Fruit fly (Drosophila melanogaster) whole organism, prepupa: ENCODE measurements around the gene ninaE.

Source experiments
- Blimp-1 ChIP-seq: fragments of 200-800 bp; sonication (Bioruptor generic); optimal IDR thresholded peaks from 3 replicates; lab custom pipeline; 2017; ENCODE audit warnings: missing biosample characterization, missing genetic modification characterization, mild to moderate bottlenecking, moderate library complexity, missing genetic modification reagents
- CG10631 ChIP-seq: fragments of 200-800 bp; sonication (Bioruptor generic); optimal IDR thresholded peaks from 2 replicates; lab custom pipeline; 2016; ENCODE audit warnings: missing biosample characterization, missing genetic modification characterization
- CG11294 ChIP-seq: fragments of 200-800 bp; sonication (Bioruptor generic); IDR thresholded peaks from 2 replicates; pipeline ENCODE4 v1.3.6; 2022; ENCODE audit warnings: missing biosample characterization, missing genetic modification characterization
- CG11902 ChIP-seq: fragments of 200-800 bp; sonication (Bioruptor generic); optimal IDR thresholded peaks from 3 replicates; lab custom pipeline; 2016; ENCODE audit warnings: missing biosample characterization, missing genetic modification characterization
- CG15336 ChIP-seq: fragments of 200-800 bp; sonication (Bioruptor generic); IDR thresholded peaks from 2 replicates; pipeline ENCODE4 v1.3.6; 2022; ENCODE audit warnings: missing biosample characterization, missing genetic modification characterization
- CG3032 ChIP-seq: fragments of 200-800 bp; optimal IDR thresholded peaks from 2 replicates; lab custom pipeline; 2019; ENCODE audit warnings: missing biosample characterization, mild to moderate bottlenecking, missing genetic modification characterization, moderate library complexity
- CG31627 ChIP-seq: fragments of 200-800 bp; sonication (Bioruptor generic); optimal IDR thresholded peaks from 3 replicates; lab custom pipeline; 2016; ENCODE audit warnings: missing biosample characterization, missing genetic modification characterization
- CG32006 ChIP-seq: fragments of 200-800 bp; sonication (Bioruptor generic); optimal IDR thresholded peaks from 3 replicates; lab custom pipeline; 2017; ENCODE audit warnings: missing biosample characterization, mild to moderate bottlenecking, missing genetic modification characterization
- CG3919 ChIP-seq: fragments of 200-800 bp; sonication (Bioruptor generic); optimal IDR thresholded peaks from 3 replicates; lab custom pipeline; 2016; ENCODE audit warnings: missing biosample characterization, missing genetic modification characterization
- CG4318 ChIP-seq: fragments of 200-800 bp; sonication (Bioruptor generic); optimal IDR thresholded peaks from 3 replicates; lab custom pipeline; 2017; ENCODE audit warnings: missing biosample characterization, mild to moderate bottlenecking, missing genetic modification characterization
- CG6163 ChIP-seq: fragments of 200-800 bp; sonication (Bioruptor generic); IDR thresholded peaks from 3 replicates; pipeline ENCODE4 v1.3.6; 2022; ENCODE audit warnings: missing biosample characterization, missing genetic modification characterization
- CG6276 ChIP-seq: fragments of 200-800 bp; sonication (Bioruptor generic); optimal IDR thresholded peaks from 2 replicates; lab custom pipeline; 2017; ENCODE audit warnings: missing biosample characterization, mild to moderate bottlenecking, missing genetic modification characterization
- CG6792 ChIP-seq: fragments of 200-800 bp; sonication (Bioruptor generic); optimal IDR thresholded peaks from 3 replicates; lab custom pipeline; 2016; ENCODE audit warnings: missing biosample characterization, missing genetic modification characterization
- CG6808 ChIP-seq: fragments of 200-800 bp; sonication (Bioruptor generic); optimal IDR thresholded peaks from 3 replicates; lab custom pipeline; 2017; ENCODE audit warnings: missing biosample characterization, missing genetic modification characterization, mild to moderate bottlenecking, moderate library complexity, missing genetic modification reagents
- CG6854 ChIP-seq: fragments of 200-800 bp; sonication (Bioruptor generic); optimal IDR thresholded peaks from 2 replicates; lab custom pipeline; 2017; ENCODE audit warnings: missing biosample characterization, mild to moderate bottlenecking, missing genetic modification characterization
- CG7368 ChIP-seq: fragments of 200-800 bp; sonication (Bioruptor generic); optimal IDR thresholded peaks from 3 replicates; lab custom pipeline; 2016; ENCODE audit warnings: missing biosample characterization, missing genetic modification characterization
- CG8119 ChIP-seq: fragments of 200-800 bp; sonication (Bioruptor generic); IDR thresholded peaks from 3 replicates; pipeline ENCODE4 v1.3.6; 2022; ENCODE audit warnings: missing biosample characterization, missing genetic modification characterization
- CG8319 ChIP-seq: fragments of 200-800 bp; sonication (Bioruptor generic); optimal IDR thresholded peaks from 3 replicates; lab custom pipeline; 2016; ENCODE audit warnings: missing biosample characterization, missing genetic modification characterization
- CG9139 ChIP-seq: fragments of 200-800 bp; sonication (Bioruptor generic); optimal IDR thresholded peaks from 3 replicates; lab custom pipeline; 2017; ENCODE audit warnings: missing biosample characterization, mild to moderate bottlenecking, missing genetic modification characterization
- Eip78C ChIP-seq: fragments of 200-800 bp; sonication (Bioruptor generic); peaks from one replicate; lab custom pipeline; 2016; ENCODE audit warnings: missing biosample characterization, missing genetic modification characterization
- Gug ChIP-seq: fragments of 200-800 bp; sonication (Bioruptor generic); IDR thresholded peaks from 2 replicates; pipeline ENCODE4 v1.3.6; 2022; ENCODE audit warnings: missing biosample characterization, missing genetic modification characterization
- Hr38 ChIP-seq: sonication (Bioruptor generic); optimal IDR thresholded peaks from 2 replicates; lab custom pipeline; 2016; ENCODE audit warnings: missing biosample characterization, missing genetic modification characterization
- Hr39 ChIP-seq: fragments of 200-800 bp; sonication (Bioruptor generic); optimal IDR thresholded peaks from 2 replicates; lab custom pipeline; 2016; ENCODE audit warnings: missing biosample characterization, missing genetic modification characterization
- Lpt ChIP-seq: fragments of 200-800 bp; sonication (Bioruptor generic); optimal IDR thresholded peaks from 3 replicates; lab custom pipeline; 2016; ENCODE audit warnings: missing biosample characterization, missing genetic modification characterization
- Met ChIP-seq: fragments of 200-800 bp; sonication (Bioruptor generic); optimal IDR thresholded peaks from 3 replicates; lab custom pipeline; 2016; ENCODE audit warnings: missing biosample characterization, missing genetic modification characterization
- Smox ChIP-seq: fragments of 200-800 bp; sonication (Bioruptor generic); optimal IDR thresholded peaks from 3 replicates; lab custom pipeline; 2016; ENCODE audit warnings: missing biosample characterization, missing genetic modification characterization
- Sox14 ChIP-seq: fragments of 200-800 bp; sonication (Bioruptor generic); optimal IDR thresholded peaks from 3 replicates; lab custom pipeline; 2016; ENCODE audit warnings: missing biosample characterization, missing genetic modification characterization
- Sox15 ChIP-seq: fragments of 200-800 bp; sonication (Bioruptor generic); optimal IDR thresholded peaks from 3 replicates; lab custom pipeline; 2016; ENCODE audit warnings: missing biosample characterization, missing genetic modification characterization
- achi ChIP-seq: fragments of 200-800 bp; sonication (Bioruptor generic); optimal IDR thresholded peaks from 3 replicates; lab custom pipeline; 2016; ENCODE audit warnings: missing biosample characterization, missing genetic modification characterization
- acj6 ChIP-seq: fragments of 200-800 bp; sonication (Bioruptor generic); optimal IDR thresholded peaks from 3 replicates; lab custom pipeline; 2016; ENCODE audit warnings: missing biosample characterization, missing genetic modification characterization
- dac ChIP-seq: fragments of 200-800 bp; sonication (Bioruptor generic); optimal IDR thresholded peaks from 2 replicates; lab custom pipeline; 2017; ENCODE audit warnings: missing biosample characterization, mild to moderate bottlenecking, missing genetic modification characterization
- dsx ChIP-seq: fragments of 200-800 bp; optimal IDR thresholded peaks from 3 replicates; lab custom pipeline; 2019; ENCODE audit warnings: missing biosample characterization, mild to moderate bottlenecking, missing genetic modification characterization, moderate library complexity; ENCODE audit not compliant: poor library complexity, severe bottlenecking
- esn ChIP-seq: fragments of 200-800 bp; sonication (Bioruptor generic); optimal IDR thresholded peaks from 2 replicates; lab custom pipeline; 2016; ENCODE audit warnings: missing biosample characterization, mild to moderate bottlenecking, missing genetic modification characterization, moderate library complexity
- fd59A ChIP-seq: fragments of 200-800 bp; sonication (Bioruptor generic); optimal IDR thresholded peaks from 2 replicates; lab custom pipeline; 2017; ENCODE audit warnings: missing biosample characterization, mild to moderate bottlenecking, missing genetic modification characterization, missing genetic modification reagents
- fd85E ChIP-seq: fragments of 200-800 bp; sonication (Bioruptor generic); optimal IDR thresholded peaks from 3 replicates; lab custom pipeline; 2016; ENCODE audit warnings: missing biosample characterization, missing genetic modification characterization
- fkh ChIP-seq: fragments of 200-800 bp; sonication (Bioruptor generic); optimal IDR thresholded peaks from 3 replicates; lab custom pipeline; 2017; ENCODE audit warnings: missing biosample characterization, mild to moderate bottlenecking, missing genetic modification characterization, moderate library complexity
- lz ChIP-seq: fragments of 200-800 bp; sonication (Bioruptor generic); optimal IDR thresholded peaks from 3 replicates; lab custom pipeline; 2016; ENCODE audit warnings: missing biosample characterization, missing genetic modification characterization
- net ChIP-seq: fragments of 200-800 bp; sonication (Bioruptor generic); optimal IDR thresholded peaks from 3 replicates; lab custom pipeline; 2016; ENCODE audit warnings: missing biosample characterization, missing genetic modification characterization
- pdm3 ChIP-seq: fragments of 200-800 bp; sonication (Bioruptor generic); optimal IDR thresholded peaks from 3 replicates; lab custom pipeline; 2016; ENCODE audit warnings: missing biosample characterization, missing genetic modification characterization
- salr ChIP-seq, 2 experiments: fragments of 200-800 bp; sonication (Bioruptor generic); optimal IDR thresholded peaks; 3 replicates each; lab custom pipeline; 2016 to 2018; ENCODE audit warnings: missing biosample characterization in 2 of 2, missing genetic modification characterization in 2 of 2, mild to moderate bottlenecking in 1 of 2
- ss ChIP-seq, 2 experiments: fragments of 200-800 bp; sonication (Bioruptor generic); optimal IDR thresholded peaks; 2 replicates in 1 of 2; 3 replicates in 1 of 2; lab custom pipeline; 2017 to 2018; ENCODE audit warnings: mild to moderate bottlenecking in 2 of 2, missing biosample characterization in 2 of 2, missing genetic modification characterization in 2 of 2, moderate library complexity in 1 of 2
- svp ChIP-seq: fragments of 200-800 bp; sonication (Bioruptor generic); peaks from one replicate; lab custom pipeline; 2016; ENCODE audit warnings: missing biosample characterization, missing genetic modification characterization
- vri ChIP-seq: fragments of 200-800 bp; sonication (Bioruptor generic); optimal IDR thresholded peaks from 3 replicates; lab custom pipeline; 2016; ENCODE audit warnings: missing biosample characterization, mild to moderate bottlenecking, missing genetic modification characterization

ninaE gene

dm6 chr3R:19858017-19858659 is 29.9 kb downstream of the ninaE start (continued):
- TF ChIP-seq CG6276 (GFP tag; lab: Kevin White, UChicago) (no peak), CG11902 (GFP tag; lab: Kevin White, UChicago) (no peak), esn (GFP tag; lab: Kevin White, UChicago) (peak; percentile 42), acj6 (no peak), achi (GFP tag; lab: Kevin White, UChicago) (no peak), CG31627 (no peak), fd85E (GFP tag; lab: Kevin White, UChicago) (no peak), Hr39 (GFP tag; lab: Kevin White, UChicago) (no peak), CG7368 (GFP tag; lab: Kevin White, UChicago) (no peak), Smox (GFP tag; lab: Kevin White, UChicago) (no peak), dsx (no peak), CG4318 (GFP tag; lab: Kevin White, UChicago) (no peak)

dm6 chr3R:19847591-19848256 is 40.3 kb downstream of the ninaE start:
- TF ChIP-seq CG6163 (GFP tag; lab: Robert Waterston, UW) (no peak), fkh (GFP tag; lab: Kevin White, UChicago) (peak; percentile 94), CG3919 (GFP tag; lab: Kevin White, UChicago) (no peak), fd59A (GFP tag; lab: Kevin White, UChicago) (no peak), Met (GFP tag; lab: Kevin White, UChicago) (no peak), CG32006 (GFP tag; lab: Kevin White, UChicago) (no peak), acj6 (no peak)
- TF ChIP-seq, all 60 proteins: peak for 1

- peak; percentile 45 for TF ChIP-seq CG6792
- TF ChIP-seq CG11902 (GFP tag; lab: Kevin White, UChicago): peak; percentile 11
- TF ChIP-seq svp: peak; percentile 79
- TF ChIP-seq CG31627: peak; percentile 69
- TF ChIP-seq salr (GFP tag; optimal IDR thresholded peaks at IDR 0.05; lab: Kevin White, UChicago): peak in 1 of 2 experiments; percentile 10
- TF ChIP-seq Blimp-1: no peak
- TF ChIP-seq Sox15 (GFP tag; lab: Kevin White, UChicago): peak; percentile 40
- peak; percentile 42 for TF ChIP-seq Gug (GFP tag; lab: Robert Waterston, UW)
- no peak for TF ChIP-seq CG6854 (GFP tag; lab: Kevin White, UChicago)
- TF ChIP-seq CG11294: peak; percentile 17; the same call in 1 of the 2 replicates
- TF ChIP-seq CG4318 (GFP tag; lab: Kevin White, UChicago): peak; percentile 48
- TF ChIP-seq CG3032 (tag; lab: Kevin White, UChicago): no peak
- TF ChIP-seq net (GFP tag; lab: Kevin White, UChicago): no peak
- peak; percentile 62 for TF ChIP-seq acj6
- TF ChIP-seq pdm3 (GFP tag; lab: Kevin White, UChicago): no peak
- TF ChIP-seq lz (GFP tag; lab: Kevin White, UChicago): peak; percentile 59
- no peak for TF ChIP-seq Sox14 (GFP tag; lab: Kevin White, UChicago)
- no peak for TF ChIP-seq dsx
- TF ChIP-seq Eip78C: peak; percentile 76
- peak; percentile 6 for TF ChIP-seq CG8319 (GFP tag; lab: Kevin White, UChicago)
- no peak for TF ChIP-seq CG6808 (GFP tag; lab: Kevin White, UChicago)
- no peak for TF ChIP-seq achi (GFP tag; lab: Kevin White, UChicago)
- TF ChIP-seq CG15336 (GFP tag; lab: Robert Waterston, UW): peak; percentile 50
- peak; percentile 26 for TF ChIP-seq dac (GFP tag; lab: Kevin White, UChicago)
- no peak for TF ChIP-seq fd85E (GFP tag; lab: Kevin White, UChicago)
- TF ChIP-seq CG10631 (GFP tag; lab: Kevin White, UChicago): peak; percentile 69
- no peak for TF ChIP-seq CG7368 (GFP tag; lab: Kevin White, UChicago)
- peak; percentile 3 for TF ChIP-seq vri (GFP tag; lab: Kevin White, UChicago)
- TF ChIP-seq ss (GFP tag; optimal IDR thresholded peaks at IDR 0.05; lab: Kevin White, UChicago): no peak
- peak; percentile 52 for TF ChIP-seq esn (GFP tag; lab: Kevin White, UChicago)
- TF ChIP-seq CG8119 (GFP tag; lab: Robert Waterston, UW): no peak
- no peak for TF ChIP-seq fkh (GFP tag; lab: Kevin White, UChicago)
- no peak for TF ChIP-seq CG9139
- no peak for TF ChIP-seq Lpt
- TF ChIP-seq Hr38 (GFP tag; lab: Kevin White, UChicago): no peak
- TF ChIP-seq CG3919 (GFP tag; lab: Kevin White, UChicago): no peak
Measured at dm6 chr3R:19846870-19847590, 41.0 kb downstream of the ninaE start, which contains the start of gene MICU3. Gene MICU3 (plus strand): TSS chr3R:19847311.
